Worm (Caenorhabditis elegans) whole organism, L4 larva: ENCODE measurements around the gene C10E2.5.

Experiments used
- ceh-44 ChIP-seq: fragments of 200-800 bp; sonication (Bioruptor generic); IDR thresholded peaks from 2 replicates; pipeline ENCODE4 v1.3.6; 2022; ENCODE audit warnings: missing genetic modification reagents, missing genetic modification characterization, missing compliant biosample characterization
- dpl-1 ChIP-seq: fragments of 150-350 bp; optimal IDR thresholded peaks from 2 replicates; lab custom pipeline; 2014; ENCODE audit warnings: missing biosample characterization, missing genetic modification reagents, missing genetic modification characterization
- jun-1 ChIP-seq: fragments of 150-350 bp; optimal IDR thresholded peaks from 2 replicates; lab custom pipeline; 2014; ENCODE audit warnings: missing biosample characterization, missing genetic modification reagents, missing genetic modification characterization
- mdl-1 ChIP-seq, 2 experiments: fragments of 150-350 bp in 1 of 2; sonication (generic microtip) in 1 of 2; optimal IDR thresholded peaks; 2 replicates each; lab custom pipeline; 2014 to 2017; ENCODE audit warnings: missing biosample characterization in 2 of 2, missing genetic modification characterization in 2 of 2
- mep-1 ChIP-seq: fragments of 150-350 bp; sonication (generic microtip); optimal IDR thresholded peaks from 3 replicates; lab custom pipeline; 2014; ENCODE audit warnings: missing biosample characterization, missing genetic modification characterization
- nhr-48 ChIP-seq: sonication (generic microtip); optimal IDR thresholded peaks from 2 replicates; lab custom pipeline; 2016; ENCODE audit warnings: mild to moderate bottlenecking, missing genetic modification characterization, missing compliant biosample characterization
- skn-1 ChIP-seq: fragments of 150-350 bp; optimal IDR thresholded peaks from 2 replicates; lab custom pipeline; 2014; ENCODE audit warnings: missing biosample characterization, missing genetic modification characterization
- unc-130 ChIP-seq: sonication (generic microtip); optimal IDR thresholded peaks from 2 replicates; lab custom pipeline; 2016; ENCODE audit warnings: missing genetic modification reagents, missing genetic modification characterization, missing compliant biosample characterization
- unc-39 ChIP-seq: sonication (generic microtip); optimal IDR thresholded peaks from 2 replicates; lab custom pipeline; 2017; ENCODE audit warnings: missing biosample characterization, missing genetic modification characterization
- unc-62 ChIP-seq, 3 experiments: fragments of 150-350 bp in 1 of 3; sonication (generic microtip); optimal IDR thresholded peaks in 2 of 3; peaks in 1 of 3; 1 replicate in 1 of 3; 2 replicates in 2 of 3; lab custom pipeline; 2014 to 2017; ENCODE audit warnings: missing biosample characterization in 3 of 3, missing genetic modification characterization in 3 of 3, missing genetic modification reagents in 3 of 3, missing genotype in 1 of 3

DNA sequence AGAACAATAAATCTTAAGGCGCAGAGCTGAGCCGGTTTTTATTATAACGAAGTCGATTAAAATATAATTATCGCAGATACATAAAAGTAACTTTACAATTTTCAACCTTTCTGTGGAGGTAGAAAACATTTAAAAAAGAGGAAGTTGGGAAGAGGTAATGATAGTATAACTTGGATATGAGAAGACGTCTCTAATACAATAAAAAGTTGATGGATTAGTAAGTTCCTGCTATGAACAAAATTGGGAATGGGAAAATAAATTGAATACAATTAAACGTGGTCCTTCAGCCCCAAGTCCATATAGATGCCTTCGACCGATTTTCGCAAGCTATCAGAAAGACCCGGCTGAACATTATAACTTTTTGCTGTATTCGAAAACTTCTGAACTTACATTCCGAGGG is 48.8 kb downstream of the C10E2.5 start:
- TF ChIP-seq unc-130 (GFP tag; lab: Kevin White, UChicago) (no peak), jun-1 (tag; lab: Kevin White, UChicago) (no peak), mdl-1 (tag; optimal IDR thresholded peaks at IDR 0.05; lab: Kevin White, UChicago) (no peak), unc-39 (no peak), unc-62 (GFP tag; optimal IDR thresholded peaks at IDR 0.05 in 1 of 2; lab: Kevin White, UChicago) (no peak), unc-62 (tag; optimal IDR thresholded peaks at IDR 0.05; lab: Kevin White, UChicago) (no peak), mep-1 (tag; lab: Kevin White, UChicago) (no peak), nhr-48 (no peak), ceh-44 (GFP tag; lab: Robert Waterston, UW) (no peak), skn-1 (tag; lab: Kevin White, UChicago) (no peak), dpl-1 (GFP tag; lab: Kevin White, UChicago) (no peak)
